Fruit fly (Drosophila melanogaster) whole organism, embryonic: Measurements from ENCODE around the gene Kaz-m1.

ENCODE experiments used
- Abd-B ChIP-seq: fragments of 200-800 bp; sonication (Bioruptor generic); optimal IDR thresholded peaks from 2 replicates; lab custom pipeline; 2018; ENCODE audit warnings: missing biosample characterization, mild to moderate bottlenecking, missing genetic modification characterization, moderate library complexity
- Asciz ChIP-seq: fragments of 200-800 bp; sonication (Bioruptor generic); optimal IDR thresholded peaks from 2 replicates; lab custom pipeline; 2017; ENCODE audit warnings: missing biosample characterization, mild to moderate bottlenecking, missing genetic modification characterization, missing genetic modification reagents
- Atf3 ChIP-seq: fragments of 200-800 bp; sonication (Bioruptor generic); optimal IDR thresholded peaks from 3 replicates; lab custom pipeline; 2016; ENCODE audit warnings: missing biosample characterization, missing genetic modification characterization
- Blimp-1 ChIP-seq: fragments of 200-800 bp; sonication (Bioruptor generic); optimal IDR thresholded peaks from 3 replicates; lab custom pipeline; 2018; ENCODE audit warnings: missing biosample characterization, missing genetic modification characterization, mild to moderate bottlenecking, moderate library complexity, missing genetic modification reagents
- CG10321 ChIP-seq: fragments of 200-800 bp; sonication (Bioruptor generic); IDR thresholded peaks from 2 replicates; pipeline ENCODE4 v1.3.6; 2022; ENCODE audit warnings: missing biosample characterization, missing genetic modification characterization
- CG10366 ChIP-seq: fragments of 200-800 bp; sonication (Bioruptor generic); IDR thresholded peaks from 2 replicates; pipeline ENCODE4 v1.3.6; 2022; ENCODE audit warnings: missing biosample characterization, missing genetic modification characterization
- CG12299 ChIP-seq: fragments of 200-800 bp; sonication (Bioruptor generic); optimal IDR thresholded peaks from 2 replicates; lab custom pipeline; 2018; ENCODE audit warnings: missing biosample characterization, mild to moderate bottlenecking, missing genetic modification characterization
- CG14667 ChIP-seq: fragments of 200-800 bp; sonication (Bioruptor generic); IDR thresholded peaks from 2 replicates; pipeline ENCODE4 v1.3.6; 2022; ENCODE audit warnings: missing biosample characterization, missing genetic modification characterization
- CG17186 ChIP-seq: fragments of 200-800 bp; sonication (Bioruptor generic); optimal IDR thresholded peaks from 3 replicates; lab custom pipeline; 2017; ENCODE audit warnings: missing biosample characterization, missing genetic modification reagents, missing genetic modification characterization
- CG1832 ChIP-seq: fragments of 200-800 bp; sonication (Bioruptor generic); optimal IDR thresholded peaks from 2 replicates; lab custom pipeline; 2017; ENCODE audit warnings: missing biosample characterization, mild to moderate bottlenecking, missing genetic modification characterization, inconsistent platforms
- CG18599 ChIP-seq: fragments of 200-800 bp; sonication (Bioruptor generic); optimal IDR thresholded peaks from 3 replicates; lab custom pipeline; 2017; ENCODE audit warnings: missing biosample characterization, missing genetic modification characterization, mild to moderate bottlenecking, moderate library complexity, missing genetic modification reagents
- CG2129 ChIP-seq: fragments of 200-800 bp; sonication (Bioruptor generic); IDR thresholded peaks from 2 replicates; pipeline ENCODE4 v1.3.6; 2022; ENCODE audit warnings: missing biosample characterization, missing genetic modification characterization; ENCODE audit not compliant: partially characterized antibody
- CG2712 ChIP-seq: fragments of 200-800 bp; optimal IDR thresholded peaks from 3 replicates; lab custom pipeline; 2019; ENCODE audit warnings: missing biosample characterization, mild to moderate bottlenecking, missing genetic modification characterization, moderate library complexity
- CG31441 ChIP-seq: fragments of 200-800 bp; sonication (Bioruptor generic); IDR thresholded peaks from 2 replicates; pipeline ENCODE4 v1.3.6; 2022; ENCODE audit warnings: missing biosample characterization, missing genetic modification characterization
- CG32767 ChIP-seq: fragments of 200-800 bp; sonication (Bioruptor generic); IDR thresholded peaks from 2 replicates; pipeline ENCODE4 v1.3.6; 2022; ENCODE audit warnings: missing biosample characterization, missing genetic modification characterization
- CG3838 ChIP-seq: fragments of 200-800 bp; sonication (Bioruptor generic); optimal IDR thresholded peaks from 3 replicates; lab custom pipeline; 2016; ENCODE audit warnings: missing biosample characterization, missing genetic modification characterization
- CG4707 ChIP-seq: fragments of 200-800 bp; sonication (Bioruptor generic); optimal IDR thresholded peaks from 2 replicates; lab custom pipeline; 2018; ENCODE audit warnings: missing biosample characterization, mild to moderate bottlenecking, missing genetic modification characterization, moderate library complexity
- CG4820 ChIP-seq: fragments of 200-800 bp; sonication (Bioruptor generic); optimal IDR thresholded peaks from 3 replicates; lab custom pipeline; 2016; ENCODE audit warnings: missing biosample characterization, missing genetic modification characterization
- CG5245 ChIP-seq: fragments of 200-800 bp; sonication (Bioruptor generic); optimal IDR thresholded peaks from 3 replicates; lab custom pipeline; 2016; ENCODE audit warnings: missing biosample characterization, missing genetic modification characterization
- CG7357 ChIP-seq: fragments of 200-800 bp; sonication (Bioruptor generic); IDR thresholded peaks from 3 replicates; pipeline ENCODE4 v1.3.6; 2022; ENCODE audit warnings: missing biosample characterization, missing genetic modification characterization
- CG7786 ChIP-seq: fragments of 200-800 bp; sonication (Bioruptor generic); optimal IDR thresholded peaks from 2 replicates; lab custom pipeline; 2016; ENCODE audit warnings: missing biosample characterization, missing genetic modification characterization
- CG8944 ChIP-seq: fragments of 200-800 bp; sonication (Bioruptor generic); optimal IDR thresholded peaks from 3 replicates; lab custom pipeline; 2016; ENCODE audit warnings: missing biosample characterization, missing genetic modification characterization
- CG9437 ChIP-seq: fragments of 200-800 bp; sonication (Bioruptor generic); optimal IDR thresholded peaks from 2 replicates; lab custom pipeline; 2018; ENCODE audit warnings: missing biosample characterization, mild to moderate bottlenecking, missing genetic modification characterization
- Dp ChIP-seq: fragments of 200-800 bp; sonication (Bioruptor generic); optimal IDR thresholded peaks from 2 replicates; lab custom pipeline; 2018; ENCODE audit warnings: missing biosample characterization, mild to moderate bottlenecking, missing genetic modification characterization, moderate library complexity
- H15 ChIP-seq: fragments of 200-800 bp; sonication (Bioruptor generic); IDR thresholded peaks from 3 replicates; pipeline ENCODE4 v1.3.6; 2022; ENCODE audit warnings: missing biosample characterization, missing genetic modification characterization
- HLHmδ ChIP-seq: fragments of 200-800 bp; sonication (Bioruptor generic); optimal IDR thresholded peaks from 2 replicates; lab custom pipeline; 2018; ENCODE audit warnings: missing biosample characterization, mild to moderate bottlenecking, missing genetic modification characterization, moderate library complexity
- Max ChIP-seq: fragments of 200-800 bp; sonication (Bioruptor generic); optimal IDR thresholded peaks from 2 replicates; lab custom pipeline; 2016; ENCODE audit warnings: missing biosample characterization, mild to moderate bottlenecking, missing genetic modification characterization
- Rfx ChIP-seq: fragments of 200-800 bp; sonication (Bioruptor generic); IDR thresholded peaks from 2 replicates; pipeline ENCODE4 v1.3.6; 2022; ENCODE audit warnings: missing biosample characterization, missing genetic modification characterization
- Taf1 ChIP-seq: fragments of 200-800 bp; sonication (Bioruptor generic); IDR thresholded peaks from 2 replicates; pipeline ENCODE4 v1.3.6; 2022; ENCODE audit warnings: missing biosample characterization, missing genetic modification characterization
- Trl ChIP-seq, 3 experiments: fragments of >200 bp in 2 of 3; fragments of 200-800 bp in 1 of 3; sonication (Bioruptor generic) in 1 of 3; optimal IDR thresholded peaks; 2 replicates in 1 of 3; 3 replicates in 2 of 3; lab custom pipeline; 2016 to 2017; ENCODE audit warnings: missing biosample characterization in 1 of 3, missing genetic modification characterization in 1 of 3
- ap ChIP-seq: fragments of 200-800 bp; sonication (Bioruptor generic); IDR thresholded peaks from 2 replicates; pipeline ENCODE4 v1.3.6; 2022; ENCODE audit warnings: missing biosample characterization, missing genetic modification characterization
- ase ChIP-seq: fragments of 200-800 bp; sonication (Bioruptor generic); IDR thresholded peaks from 3 replicates; pipeline ENCODE4 v1.3.6; 2022; ENCODE audit warnings: missing biosample characterization, missing genetic modification characterization
- az2 ChIP-seq: fragments of 200-800 bp; sonication (Bioruptor generic); optimal IDR thresholded peaks from 3 replicates; lab custom pipeline; 2016; ENCODE audit warnings: missing biosample characterization, missing genetic modification characterization
- bsh ChIP-seq, 2 experiments: fragments of 200-800 bp; sonication (Bioruptor generic); optimal IDR thresholded peaks; 2 replicates each; lab custom pipeline; 2017 to 2018; ENCODE audit warnings: mild to moderate bottlenecking in 2 of 2, missing biosample characterization in 2 of 2, missing genetic modification characterization in 2 of 2, moderate library complexity in 1 of 2
- cad ChIP-seq: fragments of >200 bp; optimal IDR thresholded peaks from 2 replicates; lab custom pipeline; 2017; ENCODE audit warnings: missing biosample characterization, missing genetic modification characterization
- cas ChIP-seq: fragments of 200-800 bp; sonication (Bioruptor generic); IDR thresholded peaks from 2 replicates; pipeline ENCODE4 v1.3.6; 2022; ENCODE audit warnings: missing biosample characterization, missing genetic modification characterization
- dmrt99B ChIP-seq: fragments of 200-800 bp; sonication (Bioruptor generic); optimal IDR thresholded peaks from 2 replicates; lab custom pipeline; 2018; ENCODE audit warnings: missing biosample characterization, mild to moderate bottlenecking, missing genetic modification characterization, moderate library complexity
- dysf ChIP-seq: fragments of 200-800 bp; sonication (Bioruptor generic); IDR thresholded peaks from 3 replicates; pipeline ENCODE4 v1.3.6; 2022; ENCODE audit warnings: missing biosample characterization, missing genetic modification characterization
- eyg ChIP-seq: fragments of 200-800 bp; sonication (Bioruptor generic); optimal IDR thresholded peaks from 3 replicates; lab custom pipeline; 2016; ENCODE audit warnings: missing biosample characterization, missing genetic modification characterization
- fd3F ChIP-seq: fragments of 200-800 bp; sonication (Bioruptor generic); optimal IDR thresholded peaks from 2 replicates; lab custom pipeline; 2018; ENCODE audit warnings: missing biosample characterization, mild to moderate bottlenecking, missing genetic modification characterization, moderate library complexity
- grau ChIP-seq: fragments of 200-800 bp; optimal IDR thresholded peaks from 3 replicates; lab custom pipeline; 2019; ENCODE audit warnings: missing biosample characterization, mild to moderate bottlenecking, missing genetic modification characterization, moderate library complexity
- lov ChIP-seq, 2 experiments: fragments of 200-800 bp in 1 of 2; fragments of >200 bp in 1 of 2; sonication (Bioruptor generic) in 1 of 2; IDR thresholded peaks in 1 of 2; optimal IDR thresholded peaks in 1 of 2; 2 replicates in 1 of 2; 3 replicates in 1 of 2; pipeline versions ENCODE4 v1.3.6 to Lab custom; 2017 to 2022; ENCODE audit warnings: missing biosample characterization in 1 of 2, missing genetic modification characterization in 1 of 2
- phol ChIP-seq: fragments of 200-800 bp; sonication (Bioruptor generic); optimal IDR thresholded peaks from 3 replicates; lab custom pipeline; 2018; ENCODE audit warnings: missing biosample characterization, mild to moderate bottlenecking, missing genetic modification characterization, moderate library complexity
- pum ChIP-seq: fragments of 200-800 bp; sonication (Bioruptor generic); optimal IDR thresholded peaks from 2 replicates; lab custom pipeline; 2016; ENCODE audit warnings: missing biosample characterization, missing genetic modification characterization
- pzg ChIP-seq: fragments of 200-800 bp; sonication (Bioruptor generic); optimal IDR thresholded peaks from 3 replicates; lab custom pipeline; 2018; ENCODE audit warnings: missing biosample characterization, mild to moderate bottlenecking, missing genetic modification characterization, moderate library complexity
- sqz ChIP-seq: fragments of 200-800 bp; sonication (Bioruptor generic); optimal IDR thresholded peaks from 3 replicates; lab custom pipeline; 2018; ENCODE audit warnings: missing biosample characterization, mild to moderate bottlenecking, missing genetic modification characterization
- sr ChIP-seq: fragments of 200-800 bp; sonication (Bioruptor generic); IDR thresholded peaks from 3 replicates; pipeline ENCODE4 v1.3.6; 2022; ENCODE audit warnings: missing biosample characterization, missing genetic modification characterization
- tap ChIP-seq: fragments of 200-800 bp; optimal IDR thresholded peaks from 3 replicates; lab custom pipeline; 2019; ENCODE audit warnings: missing biosample characterization, mild to moderate bottlenecking, missing genetic modification characterization, moderate library complexity
- tgo ChIP-seq: fragments of 200-800 bp; sonication (Bioruptor generic); IDR thresholded peaks from 3 replicates; pipeline ENCODE4 v1.3.6; 2022; ENCODE audit warnings: missing biosample characterization, missing genetic modification characterization

Kaz-m1 gene

dm6 chr3R:26034643-26035368, 20.3 kb downstream of the Kaz-m1 start (continued):
- TF ChIP-seq eyg (GFP tag; lab: Kevin White, UChicago) (no peak), ap (GFP tag; lab: Robert Waterston, UW) (no peak), CG31441 (GFP tag; lab: Robert Waterston, UW) (no peak), grau (tag; lab: Kevin White, UChicago) (no peak), phol (no peak), CG7357 (GFP tag; lab: Robert Waterston, UW) (no peak), CG2129 (GFP tag; lab: Robert Waterston, UW) (no peak), Atf3 (GFP tag; lab: Kevin White, UChicago) (no peak), cas (no peak), CG1832 (GFP tag; lab: Kevin White, UChicago) (peak; percentile 36), HLHmδ (peak; percentile 62), az2 (no peak), CG12299 (tag; lab: Kevin White, UChicago) (no peak), pum (GFP tag; lab: Kevin White, UChicago) (no peak), dysf (GFP tag; lab: Robert Waterston, UW) (peak; percentile 38; the same call in 1 of the 3 replicates), tap (tag; lab: Kevin White, UChicago) (no peak), CG4707 (no peak), sqz (GFP tag; lab: Kevin White, UChicago) (peak; percentile 67), Dp (GFP tag; lab: Kevin White, UChicago) (no peak), CG17186 (GFP tag; lab: Kevin White, UChicago) (no peak), Taf1 (no peak), Rfx (GFP tag; lab: Robert Waterston, UW) (no peak), ase (GFP tag; lab: Robert Waterston, UW) (no peak), CG5245 (GFP tag; lab: Kevin White, UChicago) (no peak), CG10321 (GFP tag; lab: Robert Waterston, UW) (no peak), CG4820 (GFP tag; lab: Kevin White, UChicago) (no peak), CG14667 (GFP tag; lab: Robert Waterston, UW) (no peak), fd3F (GFP tag; lab: Kevin White, UChicago) (no peak), dmrt99B (no peak), bsh (GFP tag; optimal IDR thresholded peaks at IDR 0.05; lab: Kevin White, UChicago) (no peak), Trl (optimal IDR thresholded peaks at IDR 0.05; lab: Kevin White, UChicago) (no peak), Trl (GFP tag; optimal IDR thresholded peaks at IDR 0.05; lab: Kevin White, UChicago) (no peak), cad (GFP tag; lab: Kevin White, UChicago) (no peak), sr (GFP tag; lab: Robert Waterston, UW) (no peak), pzg (GFP tag; lab: Kevin White, UChicago) (no peak), CG3838 (no peak), Max (GFP tag; lab: Kevin White, UChicago) (no peak), Blimp-1 (GFP tag; lab: Kevin White, UChicago) (no peak), tgo (no peak), H15 (GFP tag; lab: Robert Waterston, UW) (no peak), CG32767 (GFP tag; lab: Robert Waterston, UW) (no peak), CG10366 (GFP tag; lab: Robert Waterston, UW) (no peak), CG2712 (tag; lab: Kevin White, UChicago) (no peak), CG7786 (GFP tag; lab: Kevin White, UChicago) (no peak), CG8944 (no peak), Asciz (no peak), Abd-B (GFP tag; lab: Kevin White, UChicago) (no peak), CG9437 (GFP tag; lab: Kevin White, UChicago) (no peak), CG18599 (GFP tag; lab: Kevin White, UChicago) (no peak), lov (optimal IDR thresholded peaks at IDR 0.05; lab: Kevin White, UChicago) (no peak), lov (GFP tag; IDR thresholded peaks at IDR 0.05; lab: Robert Waterston, UW) (peak; percentile 37; the same call in 1 of the 3 replicates)
